Worm (Caenorhabditis elegans) whole organism, mixed stage, embryonic: Measurements from ENCODE around the gene mrps-33.
"Not testable (repeated sequence)": the region's sequence is repeated elsewhere in the genome, so short reads cannot be mapped to it uniquely, and the experiment has no call there.

ENCODE experiments used
- M03D4.4 ChIP-seq: sonication (generic microtip); optimal IDR thresholded peaks from 2 replicates; lab custom pipeline; 2017; ENCODE audit warnings: mild to moderate bottlenecking, missing genetic modification characterization, missing compliant biosample characterization
- bed-3 ChIP-seq: fragments of 200-800 bp; sonication (Bioruptor generic); optimal IDR thresholded peaks from 3 replicates; lab custom pipeline; 2018; ENCODE audit warnings: mild to moderate bottlenecking, missing genetic modification characterization, moderate library complexity, missing compliant biosample characterization
- blmp-1 ChIP-seq: fragments of 150-350 bp; optimal IDR thresholded peaks from 2 replicates; lab custom pipeline; 2014; ENCODE audit warnings: missing biosample characterization, missing genetic modification characterization
- ceh-39 ChIP-seq: fragments of 150-350 bp; optimal IDR thresholded peaks from 2 replicates; lab custom pipeline; 2014; ENCODE audit warnings: missing biosample characterization, missing genetic modification characterization
- ceh-43 ChIP-seq: fragments of 200-800 bp; sonication (Bioruptor generic); optimal IDR thresholded peaks from 2 replicates; lab custom pipeline; 2018; ENCODE audit warnings: mild to moderate bottlenecking, missing genetic modification characterization, moderate library complexity, missing compliant biosample characterization
- ceh-83 ChIP-seq: fragments of 200-800 bp; sonication (Bioruptor generic); optimal IDR thresholded peaks from 2 replicates; lab custom pipeline; 2018; ENCODE audit warnings: mild to moderate bottlenecking, missing genetic modification characterization, missing compliant biosample characterization
- ces-1 ChIP-seq: fragments of 150-350 bp; optimal IDR thresholded peaks from 2 replicates; lab custom pipeline; 2014; ENCODE audit warnings: missing biosample characterization, missing genetic modification reagents, missing genetic modification characterization
- cnd-1 ChIP-seq: fragments of 200-800 bp; sonication (Bioruptor generic); optimal IDR thresholded peaks from 2 replicates; lab custom pipeline; 2018; ENCODE audit warnings: mild to moderate bottlenecking, missing genetic modification characterization, missing compliant biosample characterization
- drap-1 ChIP-seq: fragments of 200-800 bp; sonication (Bioruptor generic); optimal IDR thresholded peaks from 3 replicates; lab custom pipeline; 2018; ENCODE audit warnings: mild to moderate bottlenecking, missing genetic modification characterization, missing compliant biosample characterization
- elt-3 ChIP-seq: fragments of 150-350 bp; optimal IDR thresholded peaks from 2 replicates; lab custom pipeline; 2014; ENCODE audit warnings: missing biosample characterization, missing genetic modification characterization
- flh-1 ChIP-seq: fragments of 200-800 bp; sonication (Bioruptor generic); optimal IDR thresholded peaks from 2 replicates; lab custom pipeline; 2018; ENCODE audit warnings: mild to moderate bottlenecking, missing genetic modification characterization, moderate library complexity, missing compliant biosample characterization
- lin-32 ChIP-seq: fragments of 200-800 bp; sonication (Bioruptor generic); optimal IDR thresholded peaks from 2 replicates; lab custom pipeline; 2018; ENCODE audit warnings: mild to moderate bottlenecking, missing genetic modification characterization, missing compliant biosample characterization
- lsy-2 ChIP-seq: fragments of 150-350 bp; optimal IDR thresholded peaks from 2 replicates; lab custom pipeline; 2014; ENCODE audit warnings: missing biosample characterization, missing genetic modification characterization
- nhr-12 ChIP-seq: fragments of 150-350 bp; optimal IDR thresholded peaks from 2 replicates; lab custom pipeline; 2014; ENCODE audit warnings: missing biosample characterization, missing genetic modification characterization
- nhr-2 ChIP-seq: fragments of 150-350 bp; optimal IDR thresholded peaks from 2 replicates; lab custom pipeline; 2014; ENCODE audit warnings: missing biosample characterization, missing genetic modification characterization
- nhr-237 ChIP-seq: fragments of 150-350 bp; optimal IDR thresholded peaks from 2 replicates; lab custom pipeline; 2014; ENCODE audit warnings: missing biosample characterization, missing genetic modification characterization
- nhr-28 ChIP-seq: fragments of 150-350 bp; optimal IDR thresholded peaks from 2 replicates; lab custom pipeline; 2014; ENCODE audit warnings: missing biosample characterization, missing genetic modification characterization
- pha-4 ChIP-seq: fragments of 150-350 bp; optimal IDR thresholded peaks from 2 replicates; lab custom pipeline; 2018; ENCODE audit warnings: missing biosample characterization, missing genetic modification reagents, missing genetic modification characterization
- sem-2 ChIP-seq: fragments of 200-800 bp; sonication (Bioruptor generic); optimal IDR thresholded peaks from 2 replicates; lab custom pipeline; 2018; ENCODE audit warnings: mild to moderate bottlenecking, missing genetic modification characterization, missing compliant biosample characterization
- tbx-8 ChIP-seq: fragments of 200-800 bp; sonication (Bioruptor generic); optimal IDR thresholded peaks from 2 replicates; lab custom pipeline; 2018; ENCODE audit warnings: mild to moderate bottlenecking, missing genetic modification characterization, moderate library complexity, missing compliant biosample characterization
- unc-120 ChIP-seq: sonication (generic microtip); optimal IDR thresholded peaks from 2 replicates; lab custom pipeline; 2017; ENCODE audit warnings: missing genetic modification characterization, missing compliant biosample characterization; ENCODE audit not compliant: poor library complexity, severe bottlenecking
- unc-39 ChIP-seq: fragments of 150-350 bp; optimal IDR thresholded peaks from 2 replicates; lab custom pipeline; 2014; ENCODE audit warnings: missing biosample characterization, missing genetic modification characterization
- unc-62 ChIP-seq: fragments of 150-350 bp; optimal IDR thresholded peaks from 2 replicates; lab custom pipeline; 2014; ENCODE audit warnings: missing biosample characterization, missing genetic modification reagents, missing genetic modification characterization
- ztf-11 ChIP-seq: fragments of 150-350 bp; optimal IDR thresholded peaks from 2 replicates; lab custom pipeline; 2014; ENCODE audit warnings: missing biosample characterization, missing genetic modification characterization

The mrps-33 gene

ce11 chrIV:8718153-8718552 lies 21.7 kb downstream of the mrps-33 start, which contains the start of gene H23L24.1:
TSS of gene H23L24.1 (plus strand) at chrIV:8718453.
- no peak for TF ChIP-seq ceh-83 (GFP tag; lab: Kevin White, UChicago)
- no peak for TF ChIP-seq bed-3
- no peak for TF ChIP-seq blmp-1 (tag; lab: Kevin White, UChicago)
- TF ChIP-seq tbx-8 (GFP tag; lab: Kevin White, UChicago), result no peak

- not testable (repeated sequence) for TF ChIP-seq ztf-11 (tag; lab: Kevin White, UChicago); sem-2 (GFP tag; lab: Kevin White, UChicago); tbx-8 (GFP tag; lab: Kevin White, UChicago)
Observed at ce11 chrIV:8715032-8715431, 24.8 kb downstream of the mrps-33 start, which contains the start of the genes parg-2 and ipla-5. TSS of gene parg-2 (minus strand) at chrIV:8715132. TSS of gene ipla-5 (plus strand) at chrIV:8715247.

- no peak for TF ChIP-seq lin-32 (GFP tag; lab: Kevin White, UChicago)
- TF ChIP-seq nhr-12 (tag; lab: Kevin White, UChicago), result no peak
- TF ChIP-seq unc-120 (tag; lab: Kevin White, UChicago), result no peak
- no peak for TF ChIP-seq pha-4 (tag; lab: Kevin White, UChicago)
Observed at ce11 chrIV:8708046-8708445, 31.8 kb downstream of the mrps-33 start.

- no peak for TF ChIP-seq lin-32 (GFP tag; lab: Kevin White, UChicago)
- TF ChIP-seq cnd-1 (tag; lab: Kevin White, UChicago), result no peak
- TF ChIP-seq nhr-28, result no peak
- TF ChIP-seq unc-39 (tag; lab: Kevin White, UChicago), result no peak
- no peak for TF ChIP-seq drap-1 (GFP tag; lab: Kevin White, UChicago)
Observed at ce11 chrIV:8705504-8705903, 34.3 kb downstream of the mrps-33 start, which contains the start of gene H23L24.4. TSS of gene H23L24.4 (minus strand) at chrIV:8705604.

- TF ChIP-seq unc-120 (tag; lab: Kevin White, UChicago) (no peak), flh-1 (GFP tag; lab: Kevin White, UChicago) (no peak), sem-2 (GFP tag; lab: Kevin White, UChicago) (no peak), nhr-12 (tag; lab: Kevin White, UChicago) (no peak), M03D4.4 (tag; lab: Kevin White, UChicago) (no peak), nhr-2 (no peak), ceh-39 (tag; lab: Kevin White, UChicago) (no peak), unc-62 (GFP tag; lab: Kevin White, UChicago) (no peak), bed-3 (no peak), lin-32 (GFP tag; lab: Kevin White, UChicago) (no peak), pha-4 (tag; lab: Kevin White, UChicago) (no peak), drap-1 (GFP tag; lab: Kevin White, UChicago) (no peak), elt-3 (tag; lab: Kevin White, UChicago) (no peak), unc-39 (tag; lab: Kevin White, UChicago) (no peak), ceh-43 (GFP tag; lab: Kevin White, UChicago) (no peak), nhr-237 (tag; lab: Kevin White, UChicago) (no peak), lsy-2 (tag; lab: Kevin White, UChicago) (no peak), ces-1 (GFP tag; lab: Kevin White, UChicago) (no peak)
Observed at ce11 chrIV:8697436-8697835, 42.4 kb downstream of the mrps-33 start, which contains the start of gene ttll-11. TSS of gene ttll-11 (plus strand) at chrIV:8697736.

- TF ChIP-seq ces-1 (GFP tag; lab: Kevin White, UChicago) (peak; percentile 30), unc-62 (GFP tag; lab: Kevin White, UChicago) (no peak), blmp-1 (tag; lab: Kevin White, UChicago) (no peak), nhr-12 (tag; lab: Kevin White, UChicago) (no peak)
- TF ChIP-seq, all 35 proteins: peak for 1
Observed at ce11 chrIV:8691486-8691885, 48.3 kb downstream of the mrps-33 start, which contains the start of the genes hst-1 and ints-6. TSS of gene hst-1 (minus strand) at chrIV:8691513. TSS of gene ints-6 (plus strand) at chrIV:8691745.
